Worm (Caenorhabditis elegans): ENCODE measurements around the gene K03B4.9.

DNA sequence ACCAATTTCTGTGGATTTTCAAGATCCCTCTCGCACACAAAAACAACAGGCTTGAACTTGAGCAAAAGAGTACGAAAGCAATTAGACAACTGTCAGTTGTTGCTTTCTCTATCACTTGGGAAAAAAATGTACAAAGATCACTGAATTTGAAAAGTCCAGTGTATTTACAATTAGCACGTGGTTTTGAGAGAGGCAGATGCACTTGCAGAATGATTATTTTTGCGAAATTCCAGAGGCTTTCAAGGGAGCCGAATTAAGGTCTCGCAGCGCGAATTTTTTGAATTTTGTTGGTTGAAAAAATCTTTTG, 20.8 kb upstream of the K03B4.9 start:
- TF ChIP-seq dpl-1 (GFP tag; optimal IDR thresholded peaks at IDR 0.05) (no peak), T26A8.4 (GFP tag; IDR thresholded peaks at IDR 0.05) (no peak), egl-27 (tag; optimal IDR thresholded peaks at IDR 0.05) (no peak), snpc-4 (tag; optimal IDR thresholded peaks at IDR 0.05) (no peak), nhr-76 (tag; optimal IDR thresholded peaks at IDR 0.05) (no peak), jun-1 (tag; optimal IDR thresholded peaks at IDR 0.05) (no peak), F49E8.2 (tag; optimal IDR thresholded peaks at IDR 0.05; ENCODE audit: borderline replicate concordance) (no peak), nhr-11 (tag; optimal IDR thresholded peaks at IDR 0.05) (no peak), lin-13 (GFP tag; optimal IDR thresholded peaks at IDR 0.05) (no peak), ama-1 (optimal IDR thresholded peaks at IDR 0.05) (no peak)
